Worm (Caenorhabditis elegans) whole organism, midembryonic: ENCODE results near the gene F47B8.8.

ENCODE experiments used
- cog-1 ChIP-seq: sonication (generic microtip); optimal IDR thresholded peaks from 2 replicates; lab custom pipeline; 2016; ENCODE audit warnings: missing genetic modification characterization, missing compliant biosample characterization
- klf-2 ChIP-seq: fragments of 200-800 bp; sonication (Bioruptor generic); conservative IDR thresholded peaks from 2 replicates; pipeline ENCODE4 v1.3.6; 2022; ENCODE audit warnings: missing genetic modification reagents, missing genetic modification characterization, missing compliant biosample characterization
- ztf-23 ChIP-seq: fragments of 200-800 bp; sonication (Bioruptor generic); IDR thresholded peaks from 2 replicates; pipeline ENCODE4 v1.3.6; 2022; ENCODE audit warnings: missing genetic modification reagents, missing genetic modification characterization, missing compliant biosample characterization

DNA sequence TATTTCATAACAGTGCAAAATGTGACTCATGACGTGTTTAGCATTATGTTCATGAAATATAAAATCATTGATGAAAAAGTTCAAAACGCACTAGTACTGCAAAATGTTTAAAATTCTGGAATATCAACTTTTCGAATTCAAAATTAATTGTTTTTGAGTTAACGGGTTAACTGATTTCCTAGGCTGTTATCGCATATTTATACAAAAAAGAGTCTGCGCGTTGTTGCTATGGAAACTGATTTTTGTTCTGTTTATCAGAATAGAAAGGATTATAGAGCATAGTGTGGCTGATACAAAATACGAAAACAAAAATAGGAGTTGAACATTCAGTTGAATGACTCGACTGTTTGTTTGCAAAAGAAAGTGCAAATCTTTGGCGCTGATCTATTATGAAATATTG, 13.9 kb upstream of the F47B8.8 start:
- TF ChIP-seq klf-2 (GFP tag; lab: Robert Waterston, UW) (no peak), cog-1 (no peak), ztf-23 (GFP tag; lab: Robert Waterston, UW) (no peak)
